Worm (Caenorhabditis elegans) whole organism, mixed stage, embryonic: ENCODE measurements around the gene rpl-26.

ENCODE experiments used
- M03D4.4 ChIP-seq: sonication (generic microtip); optimal IDR thresholded peaks from 2 replicates; lab custom pipeline; 2017; ENCODE audit warnings: mild to moderate bottlenecking, missing genetic modification characterization, missing compliant biosample characterization
- bed-3 ChIP-seq: fragments of 200-800 bp; sonication (Bioruptor generic); optimal IDR thresholded peaks from 3 replicates; lab custom pipeline; 2018; ENCODE audit warnings: mild to moderate bottlenecking, missing genetic modification characterization, moderate library complexity, missing compliant biosample characterization
- ceh-39 ChIP-seq: fragments of 150-350 bp; optimal IDR thresholded peaks from 2 replicates; lab custom pipeline; 2014; ENCODE audit warnings: missing biosample characterization, missing genetic modification characterization
- ceh-43 ChIP-seq: fragments of 200-800 bp; sonication (Bioruptor generic); optimal IDR thresholded peaks from 2 replicates; lab custom pipeline; 2018; ENCODE audit warnings: mild to moderate bottlenecking, missing genetic modification characterization, moderate library complexity, missing compliant biosample characterization
- ceh-83 ChIP-seq: fragments of 200-800 bp; sonication (Bioruptor generic); optimal IDR thresholded peaks from 2 replicates; lab custom pipeline; 2018; ENCODE audit warnings: mild to moderate bottlenecking, missing genetic modification characterization, missing compliant biosample characterization
- ces-1 ChIP-seq: fragments of 150-350 bp; optimal IDR thresholded peaks from 2 replicates; lab custom pipeline; 2014; ENCODE audit warnings: missing biosample characterization, missing genetic modification reagents, missing genetic modification characterization
- cnd-1 ChIP-seq: fragments of 200-800 bp; sonication (Bioruptor generic); optimal IDR thresholded peaks from 2 replicates; lab custom pipeline; 2018; ENCODE audit warnings: mild to moderate bottlenecking, missing genetic modification characterization, missing compliant biosample characterization
- drap-1 ChIP-seq: fragments of 200-800 bp; sonication (Bioruptor generic); optimal IDR thresholded peaks from 3 replicates; lab custom pipeline; 2018; ENCODE audit warnings: mild to moderate bottlenecking, missing genetic modification characterization, missing compliant biosample characterization
- elt-3 ChIP-seq: fragments of 150-350 bp; optimal IDR thresholded peaks from 2 replicates; lab custom pipeline; 2014; ENCODE audit warnings: missing biosample characterization, missing genetic modification characterization
- flh-1 ChIP-seq: fragments of 200-800 bp; sonication (Bioruptor generic); optimal IDR thresholded peaks from 2 replicates; lab custom pipeline; 2018; ENCODE audit warnings: mild to moderate bottlenecking, missing genetic modification characterization, moderate library complexity, missing compliant biosample characterization
- ham-2 ChIP-seq: fragments of 200-800 bp; sonication (Bioruptor generic); optimal IDR thresholded peaks from 2 replicates; lab custom pipeline; 2018; ENCODE audit warnings: mild to moderate bottlenecking, missing genetic modification characterization, missing compliant biosample characterization
- hlh-1 ChIP-seq: fragments of 150-350 bp; optimal IDR thresholded peaks from 2 replicates; lab custom pipeline; 2014; ENCODE audit warnings: missing biosample characterization, missing genetic modification reagents, missing genetic modification characterization
- lin-13 ChIP-seq: fragments of 150-350 bp; optimal IDR thresholded peaks from 2 replicates; lab custom pipeline; 2014; ENCODE audit warnings: missing biosample characterization, missing genetic modification characterization
- lin-32 ChIP-seq: fragments of 200-800 bp; sonication (Bioruptor generic); optimal IDR thresholded peaks from 2 replicates; lab custom pipeline; 2018; ENCODE audit warnings: mild to moderate bottlenecking, missing genetic modification characterization, missing compliant biosample characterization
- lsy-2 ChIP-seq: fragments of 150-350 bp; optimal IDR thresholded peaks from 2 replicates; lab custom pipeline; 2014; ENCODE audit warnings: missing biosample characterization, missing genetic modification characterization
- mab-5 ChIP-seq: fragments of 150-350 bp; optimal IDR thresholded peaks from 2 replicates; lab custom pipeline; 2014; ENCODE audit warnings: missing biosample characterization, missing genetic modification characterization
- mep-1 ChIP-seq: fragments of 150-350 bp; optimal IDR thresholded peaks from 2 replicates; lab custom pipeline; 2017; ENCODE audit warnings: missing biosample characterization, missing genetic modification reagents, missing genetic modification characterization, inconsistent platforms
- mls-2 ChIP-seq: sonication (generic microtip); optimal IDR thresholded peaks from 2 replicates; lab custom pipeline; 2016; ENCODE audit warnings: mild to moderate bottlenecking, missing genetic modification characterization, moderate library complexity, missing compliant biosample characterization
- nhr-12 ChIP-seq: fragments of 150-350 bp; optimal IDR thresholded peaks from 2 replicates; lab custom pipeline; 2014; ENCODE audit warnings: missing biosample characterization, missing genetic modification characterization
- nhr-237 ChIP-seq: fragments of 150-350 bp; optimal IDR thresholded peaks from 2 replicates; lab custom pipeline; 2014; ENCODE audit warnings: missing biosample characterization, missing genetic modification characterization
- nhr-28 ChIP-seq: fragments of 150-350 bp; optimal IDR thresholded peaks from 2 replicates; lab custom pipeline; 2014; ENCODE audit warnings: missing biosample characterization, missing genetic modification characterization
- nhr-76 ChIP-seq: sonication (generic microtip); optimal IDR thresholded peaks from 2 replicates; lab custom pipeline; 2017; ENCODE audit warnings: missing biosample characterization, missing genetic modification characterization
- pha-4 ChIP-seq: fragments of 150-350 bp; optimal IDR thresholded peaks from 2 replicates; lab custom pipeline; 2018; ENCODE audit warnings: missing biosample characterization, missing genetic modification reagents, missing genetic modification characterization
- sem-2 ChIP-seq: fragments of 200-800 bp; sonication (Bioruptor generic); optimal IDR thresholded peaks from 2 replicates; lab custom pipeline; 2018; ENCODE audit warnings: mild to moderate bottlenecking, missing genetic modification characterization, missing compliant biosample characterization
- snpc-4 ChIP-seq: fragments of 150-350 bp; optimal IDR thresholded peaks from 2 replicates; lab custom pipeline; 2014; ENCODE audit warnings: missing biosample characterization, missing genetic modification characterization
- sptf-1 ChIP-seq: sonication (generic microtip); optimal IDR thresholded peaks from 2 replicates; lab custom pipeline; 2017; ENCODE audit warnings: mild to moderate bottlenecking, missing genetic modification characterization, moderate library complexity, missing compliant biosample characterization
- tbx-8 ChIP-seq: fragments of 200-800 bp; sonication (Bioruptor generic); optimal IDR thresholded peaks from 2 replicates; lab custom pipeline; 2018; ENCODE audit warnings: mild to moderate bottlenecking, missing genetic modification characterization, moderate library complexity, missing compliant biosample characterization
- unc-120 ChIP-seq: sonication (generic microtip); optimal IDR thresholded peaks from 2 replicates; lab custom pipeline; 2017; ENCODE audit warnings: missing genetic modification characterization, missing compliant biosample characterization; ENCODE audit not compliant: poor library complexity, severe bottlenecking
- unc-39 ChIP-seq: fragments of 150-350 bp; optimal IDR thresholded peaks from 2 replicates; lab custom pipeline; 2014; ENCODE audit warnings: missing biosample characterization, missing genetic modification characterization
- unc-62 ChIP-seq: fragments of 150-350 bp; optimal IDR thresholded peaks from 2 replicates; lab custom pipeline; 2014; ENCODE audit warnings: missing biosample characterization, missing genetic modification reagents, missing genetic modification characterization
- zip-8 ChIP-seq: fragments of 150-350 bp; optimal IDR thresholded peaks from 2 replicates; lab custom pipeline; 2014; ENCODE audit warnings: missing biosample characterization, missing genetic modification characterization
- ztf-11 ChIP-seq: fragments of 150-350 bp; optimal IDR thresholded peaks from 2 replicates; lab custom pipeline; 2014; ENCODE audit warnings: missing biosample characterization, missing genetic modification characterization

rpl-26 gene

ce11 chrII:8610585-8610984, 8.0 kb downstream of the rpl-26 start:
- TF ChIP-seq unc-62 = no peak
- TF ChIP-seq ham-2 (GFP tag; lab: Kevin White, UChicago) = no peak
- no peak for TF ChIP-seq hlh-1 (tag; lab: Kevin White, UChicago)
- no peak for TF ChIP-seq unc-39
- TF ChIP-seq nhr-28 = no peak
- no peak for TF ChIP-seq sptf-1 (tag; lab: Kevin White, UChicago)
- TF ChIP-seq mab-5 (tag; lab: Kevin White, UChicago) = no peak
- no peak for TF ChIP-seq bed-3 (GFP tag; lab: Kevin White, UChicago)
- no peak for TF ChIP-seq unc-120
- no peak for TF ChIP-seq cnd-1
- no peak for TF ChIP-seq mep-1 (tag; lab: Kevin White, UChicago)
- TF ChIP-seq lin-13 (tag; lab: Kevin White, UChicago) = no peak
- TF ChIP-seq nhr-12 (tag; lab: Kevin White, UChicago) = no peak
- TF ChIP-seq ces-1 = no peak
- no peak for TF ChIP-seq pha-4 (tag; lab: Kevin White, UChicago)
- TF ChIP-seq lsy-2 (tag; lab: Kevin White, UChicago) = no peak

- no peak for TF ChIP-seq drap-1 (GFP tag; lab: Kevin White, UChicago)
- peak; percentile 65 for TF ChIP-seq ces-1
- TF ChIP-seq, all 35 proteins: peak for 1
These were observed 8.7 kb downstream of the rpl-26 start for ce11 chrII:8611330-8611729.

ce11 chrII:8612470-8612869, 9.9 kb downstream of the rpl-26 start, which contains the start of gene T22C8.1:
T22C8.1 (plus strand) TSS chrII:8612770.
- no peak for TF ChIP-seq M03D4.4 (tag; lab: Kevin White, UChicago)

ce11 chrII:8616155-8616554, 13.6 kb downstream of the rpl-26 start:
- TF ChIP-seq pha-4 (tag; lab: Kevin White, UChicago) = no peak
- no peak for TF ChIP-seq lin-13 (tag; lab: Kevin White, UChicago)
- no peak for TF ChIP-seq unc-62
- no peak for TF ChIP-seq mls-2 (tag; lab: Kevin White, UChicago)
- no peak for TF ChIP-seq ham-2 (GFP tag; lab: Kevin White, UChicago)
- no peak for TF ChIP-seq cnd-1
- no peak for TF ChIP-seq ceh-43 (GFP tag; lab: Kevin White, UChicago)
- no peak for TF ChIP-seq M03D4.4 (tag; lab: Kevin White, UChicago)
- TF ChIP-seq nhr-76 = no peak
- TF ChIP-seq nhr-12 (tag; lab: Kevin White, UChicago) = no peak

- no peak for TF ChIP-seq sem-2 (GFP tag; lab: Kevin White, UChicago)
- TF ChIP-seq bed-3 (GFP tag; lab: Kevin White, UChicago) = no peak
- no peak for TF ChIP-seq ceh-39 (tag; lab: Kevin White, UChicago)
- no peak for TF ChIP-seq nhr-237
- TF ChIP-seq drap-1 (GFP tag; lab: Kevin White, UChicago) = no peak
- no peak for TF ChIP-seq mep-1 (tag; lab: Kevin White, UChicago)
These were observed 14.9 kb downstream of the rpl-26 start, which contains the start of gene chhy-1 for ce11 chrII:8617516-8617915. chhy-1 (minus strand) TSS chrII:8617616.

- no peak for TF ChIP-seq nhr-76
These were observed 19.3 kb downstream of the rpl-26 start, which contains the start of gene T22C8.3 for ce11 chrII:8621883-8622282. T22C8.3 (minus strand) TSS chrII:8621983.

ce11 chrII:8623396-8623795, 20.8 kb downstream of the rpl-26 start, which contains the start of gene T22C8.4:
T22C8.4 (minus strand) TSS chrII:8623496.
- no peak for TF ChIP-seq lin-32 (GFP tag; lab: Kevin White, UChicago)
- no peak for TF ChIP-seq mls-2 (tag; lab: Kevin White, UChicago)
- TF ChIP-seq ces-1 = no peak
- no peak for TF ChIP-seq mab-5 (tag; lab: Kevin White, UChicago)
- no peak for TF ChIP-seq elt-3 (tag; lab: Kevin White, UChicago)
- TF ChIP-seq nhr-237 = no peak

ce11 chrII:8625163-8625562, 22.6 kb downstream of the rpl-26 start, which contains the start of gene sptf-2:
sptf-2 (plus strand) TSS chrII:8625459.
- TF ChIP-seq zip-8 (tag; lab: Kevin White, UChicago) = no peak
- no peak for TF ChIP-seq mls-2 (tag; lab: Kevin White, UChicago)
- no peak for TF ChIP-seq ham-2 (GFP tag; lab: Kevin White, UChicago)
- no peak for TF ChIP-seq lin-32 (GFP tag; lab: Kevin White, UChicago)
- TF ChIP-seq mep-1 (tag; lab: Kevin White, UChicago) = no peak
- TF ChIP-seq flh-1 = no peak
- no peak for TF ChIP-seq bed-3 (GFP tag; lab: Kevin White, UChicago)
- TF ChIP-seq lsy-2 (tag; lab: Kevin White, UChicago) = no peak
- no peak for TF ChIP-seq M03D4.4 (tag; lab: Kevin White, UChicago)
- TF ChIP-seq ztf-11 (tag; lab: Kevin White, UChicago) = no peak
- no peak for TF ChIP-seq snpc-4 (tag; lab: Kevin White, UChicago)
- TF ChIP-seq sem-2 (GFP tag; lab: Kevin White, UChicago) = no peak
- TF ChIP-seq ceh-83 (GFP tag; lab: Kevin White, UChicago) = no peak
- TF ChIP-seq tbx-8 (GFP tag; lab: Kevin White, UChicago) = no peak
